Fruit fly (Drosophila melanogaster): Measurements from ENCODE around the gene CG17917.

CG17917 gene

dm6 chr3R:6341668-6342067, at the start of gene CG17917:
CG17917 (plus strand) TSS chr3R:6341968.
- TF ChIP-seq Myc (optimal IDR thresholded peaks at IDR 0.05) (no peak), Sin3A (optimal IDR thresholded peaks at IDR 0.05) (no peak), insv (optimal IDR thresholded peaks at IDR 0.05) (no peak), h (optimal IDR thresholded peaks at IDR 0.05) (no peak), psq (optimal IDR thresholded peaks at IDR 0.05) (no peak), ttk (optimal IDR thresholded peaks at IDR 0.05) (no peak)

DNA sequence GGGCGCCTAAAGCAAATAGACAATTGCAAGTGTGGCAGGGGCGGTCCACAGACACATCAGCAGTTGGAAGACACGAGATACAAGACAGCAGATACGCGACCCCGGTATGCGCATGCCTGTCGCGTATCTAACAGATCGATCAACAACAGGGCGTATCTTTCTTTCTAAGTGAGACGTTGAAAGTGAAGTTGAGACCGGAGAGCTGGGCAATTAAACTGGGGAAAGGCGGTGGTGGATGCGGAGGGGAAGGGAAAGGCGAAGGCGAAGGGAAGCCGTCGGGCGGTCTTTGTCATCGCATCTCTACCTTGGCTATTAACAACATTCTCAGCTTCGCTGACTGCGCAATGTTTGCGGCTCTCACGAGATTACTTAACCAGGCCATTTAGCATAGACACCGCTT, 47.7 kb upstream of the CG17917 start:
- TF ChIP-seq Myc (optimal IDR thresholded peaks at IDR 0.05) (no peak), ttk (optimal IDR thresholded peaks at IDR 0.05) (no peak), h (optimal IDR thresholded peaks at IDR 0.05) (no peak), Sin3A (optimal IDR thresholded peaks at IDR 0.05) (no peak), psq (optimal IDR thresholded peaks at IDR 0.05) (no peak), insv (optimal IDR thresholded peaks at IDR 0.05) (no peak)

- TF ChIP-seq ttk (optimal IDR thresholded peaks at IDR 0.05) = no peak
- TF ChIP-seq Sin3A (optimal IDR thresholded peaks at IDR 0.05) = no peak
- TF ChIP-seq psq (optimal IDR thresholded peaks at IDR 0.05) = no peak
- no peak for TF ChIP-seq h (optimal IDR thresholded peaks at IDR 0.05)
- no peak for TF ChIP-seq insv (optimal IDR thresholded peaks at IDR 0.05)
- TF ChIP-seq Myc (optimal IDR thresholded peaks at IDR 0.05) = no peak
These were observed 44.6 kb upstream of the CG17917 start for dm6 chr3R:6297164-6297563.

- TF ChIP-seq Myc (optimal IDR thresholded peaks at IDR 0.05) (no peak), ttk (optimal IDR thresholded peaks at IDR 0.05) (no peak), Sin3A (optimal IDR thresholded peaks at IDR 0.05) (no peak), h (optimal IDR thresholded peaks at IDR 0.05) (no peak)
These were observed 42.9 kb upstream of the CG17917 start, which contains the start of gene Osi14 for dm6 chr3R:6298828-6299227. Osi14 (plus strand) TSS chr3R:6299128.

- TF ChIP-seq Myc (optimal IDR thresholded peaks at IDR 0.05) = no peak
- no peak for TF ChIP-seq insv (optimal IDR thresholded peaks at IDR 0.05)
- no peak for TF ChIP-seq Sin3A (optimal IDR thresholded peaks at IDR 0.05)
- TF ChIP-seq h (optimal IDR thresholded peaks at IDR 0.05) = no peak
- TF ChIP-seq psq (optimal IDR thresholded peaks at IDR 0.05) = no peak
- no peak for TF ChIP-seq ttk (optimal IDR thresholded peaks at IDR 0.05)
These were observed 40.4 kb upstream of the CG17917 start, which contains the start of gene Osi15 for dm6 chr3R:6301257-6301839. Osi15 (plus strand) TSS chr3R:6301804.

DNA sequence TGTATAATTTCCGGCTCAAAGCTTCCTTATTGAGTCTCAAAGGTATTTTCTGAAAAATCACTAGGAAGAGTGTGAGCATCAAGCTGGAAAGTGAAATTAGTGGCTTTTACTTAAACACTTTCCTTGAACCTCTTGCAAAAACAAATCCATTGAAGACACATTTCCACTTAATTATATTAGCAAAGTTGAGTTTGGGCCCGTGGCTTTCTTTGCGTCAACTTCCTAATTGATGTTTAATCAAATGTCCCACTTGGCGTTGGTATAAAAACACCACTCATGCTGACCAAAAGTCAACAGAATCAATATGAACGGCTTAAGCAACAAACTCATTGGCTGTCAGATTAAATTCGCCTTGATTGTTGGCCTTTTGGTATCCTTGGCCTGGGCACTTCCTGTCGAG, 38.0 kb upstream of the CG17917 start, which contains the start of gene CG46396:
TSS of gene CG46396 (plus strand) at position 301 of the 400 bp plus-strand sequence.
- no peak for TF ChIP-seq ttk (optimal IDR thresholded peaks at IDR 0.05)

dm6 chr3R:6304947-6305346, 36.8 kb upstream of the CG17917 start, which contains the start of gene Osi16:
Osi16 (plus strand) TSS chr3R:6305247.
- TF ChIP-seq h (optimal IDR thresholded peaks at IDR 0.05) (no peak), psq (optimal IDR thresholded peaks at IDR 0.05) (no peak), Sin3A (optimal IDR thresholded peaks at IDR 0.05) (no peak), Myc (optimal IDR thresholded peaks at IDR 0.05) (no peak), insv (optimal IDR thresholded peaks at IDR 0.05) (no peak), ttk (optimal IDR thresholded peaks at IDR 0.05) (no peak)

dm6 chr3R:6306584-6306983, 35.2 kb upstream of the CG17917 start, which contains the start of gene CG46026:
CG46026 (plus strand) TSS chr3R:6306884.
- TF ChIP-seq insv (optimal IDR thresholded peaks at IDR 0.05) (no peak), h (optimal IDR thresholded peaks at IDR 0.05) (no peak), Sin3A (optimal IDR thresholded peaks at IDR 0.05) (no peak), Myc (optimal IDR thresholded peaks at IDR 0.05) (no peak), psq (optimal IDR thresholded peaks at IDR 0.05) (no peak), ttk (optimal IDR thresholded peaks at IDR 0.05) (no peak)

DNA sequence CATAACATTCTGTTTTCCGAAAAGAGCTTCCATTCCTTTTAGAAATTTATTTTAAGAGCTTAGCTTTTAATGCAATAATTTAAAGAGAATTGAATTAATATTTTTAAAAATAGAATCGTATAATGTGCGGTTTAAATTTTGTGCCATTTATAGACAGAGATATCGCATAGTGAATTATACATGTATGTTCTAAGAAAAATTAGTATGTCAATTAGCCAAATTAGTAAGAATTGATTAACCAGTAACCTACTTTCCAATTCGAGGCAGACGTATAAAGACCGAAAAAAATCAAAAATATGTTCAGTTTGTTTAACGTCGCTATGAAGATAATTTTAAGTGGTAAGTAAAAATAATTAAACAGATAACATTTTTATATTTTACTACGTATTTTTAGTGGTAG, 32.1 kb upstream of the CG17917 start, which contains the start of gene CG31560:
TSS of gene CG31560 (plus strand) at position 301 of the 400 bp plus-strand sequence.
- TF ChIP-seq ttk (optimal IDR thresholded peaks at IDR 0.05) = no peak
- no peak for TF ChIP-seq h (optimal IDR thresholded peaks at IDR 0.05)
- TF ChIP-seq Sin3A (optimal IDR thresholded peaks at IDR 0.05) = no peak
- no peak for TF ChIP-seq insv (optimal IDR thresholded peaks at IDR 0.05)
- no peak for TF ChIP-seq psq (optimal IDR thresholded peaks at IDR 0.05)
- no peak for TF ChIP-seq Myc (optimal IDR thresholded peaks at IDR 0.05)

dm6 chr3R:6311641-6312259, 30.0 kb upstream of the CG17917 start, which contains the start of gene Osi17:
Osi17 (plus strand) TSS chr3R:6311772.
- TF ChIP-seq ttk (optimal IDR thresholded peaks at IDR 0.05) (no peak), h (optimal IDR thresholded peaks at IDR 0.05) (no peak), insv (optimal IDR thresholded peaks at IDR 0.05) (no peak), Sin3A (optimal IDR thresholded peaks at IDR 0.05) (no peak), psq (optimal IDR thresholded peaks at IDR 0.05) (no peak), Myc (optimal IDR thresholded peaks at IDR 0.05) (no peak)

DNA sequence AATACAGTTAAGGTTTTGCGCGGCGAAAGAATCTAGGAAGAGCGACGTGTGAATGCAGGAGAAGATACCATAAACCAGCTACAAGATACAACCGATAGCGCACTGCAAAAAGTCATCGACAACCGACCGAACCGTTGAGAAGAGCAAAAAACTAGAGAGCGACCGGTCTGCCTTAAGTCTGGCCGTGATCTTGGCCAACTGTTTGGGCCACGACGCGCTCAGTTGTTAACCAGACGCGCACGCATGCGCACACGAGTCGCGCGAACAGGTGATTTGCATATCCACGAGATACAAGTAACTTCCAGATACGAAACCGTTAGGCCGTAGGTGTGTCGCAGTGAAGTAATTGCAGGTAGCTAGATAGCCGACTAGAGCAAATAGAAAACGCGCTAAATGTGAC, 26.7 kb upstream of the CG17917 start:
- no peak for TF ChIP-seq psq (optimal IDR thresholded peaks at IDR 0.05)
- no peak for TF ChIP-seq insv (optimal IDR thresholded peaks at IDR 0.05)
- no peak for TF ChIP-seq Myc (optimal IDR thresholded peaks at IDR 0.05)
- no peak for TF ChIP-seq Sin3A (optimal IDR thresholded peaks at IDR 0.05)
- TF ChIP-seq ttk (optimal IDR thresholded peaks at IDR 0.05) = no peak
- no peak for TF ChIP-seq h (optimal IDR thresholded peaks at IDR 0.05)

dm6 chr3R:6329774-6330298, 11.9 kb upstream of the CG17917 start, which contains the start of gene Osi18:
Osi18 (plus strand) TSS chr3R:6330248.
- TF ChIP-seq Sin3A (optimal IDR thresholded peaks at IDR 0.05) = no peak
